Worm (Caenorhabditis elegans) whole organism, late embryonic: ENCODE data around the gene F49F1.10.

Experiments used
- ceh-45 ChIP-seq: fragments of 200-800 bp; sonication (Bioruptor generic); IDR thresholded peaks from 2 replicates; pipeline ENCODE4 v1.3.6; 2022; ENCODE audit warnings: missing genetic modification reagents, missing genetic modification characterization, missing compliant biosample characterization
- elt-2 ChIP-seq: sonication (generic microtip); optimal IDR thresholded peaks from 2 replicates; lab custom pipeline; 2016; ENCODE audit warnings: missing genetic modification reagents, missing genetic modification characterization, missing compliant biosample characterization
- hlh-8 ChIP-seq: sonication (generic microtip); optimal IDR thresholded peaks from 2 replicates; lab custom pipeline; 2016; ENCODE audit warnings: missing genotype, missing genetic modification characterization, missing compliant biosample characterization
- odd-2 ChIP-seq: sonication (generic microtip); optimal IDR thresholded peaks from 2 replicates; lab custom pipeline; 2017; ENCODE audit warnings: antibody characterized with exemption, mild to moderate bottlenecking, missing genetic modification characterization, missing compliant biosample characterization
- rnt-1 ChIP-seq: sonication (generic microtip); optimal IDR thresholded peaks from 2 replicates; lab custom pipeline; 2016; ENCODE audit warnings: missing genetic modification characterization, missing compliant biosample characterization

- no peak for TF ChIP-seq rnt-1 (tag; lab: Kevin White, UChicago)
- TF ChIP-seq hlh-8, result no peak
- TF ChIP-seq elt-2, result no peak
- TF ChIP-seq odd-2 (tag; lab: Kevin White, UChicago), result no peak
- no peak for TF ChIP-seq ceh-45 (GFP tag; lab: Robert Waterston, UW)
Measured at ce11 chrIV:4172242-4172641, 33.3 kb upstream of the F49F1.10 start.
